Fruit fly (Drosophila melanogaster) whole organism, embryonic: ENCODE data around the gene CG31663.

Experiments used
- CG10274 ChIP-seq: fragments of 200-800 bp; sonication (Bioruptor generic); optimal IDR thresholded peaks from 3 replicates; lab custom pipeline; 2017; ENCODE audit warnings: missing biosample characterization, mild to moderate bottlenecking, missing genetic modification characterization
- CG16863 ChIP-seq: fragments of 200-800 bp; sonication (Bioruptor generic); optimal IDR thresholded peaks from 3 replicates; lab custom pipeline; 2016; ENCODE audit warnings: missing biosample characterization, missing genetic modification characterization
- CG31224 ChIP-seq: fragments of 200-800 bp; sonication (Bioruptor generic); IDR thresholded peaks from 2 replicates; pipeline ENCODE4 v1.3.6; 2022; ENCODE audit warnings: missing biosample characterization, missing genetic modification characterization
- HLH3B ChIP-seq: fragments of 200-800 bp; sonication (Bioruptor generic); IDR thresholded peaks from 2 replicates; pipeline ENCODE4 v1.3.6; 2022; ENCODE audit warnings: missing biosample characterization, missing genetic modification characterization
- az2 ChIP-seq: fragments of 200-800 bp; sonication (Bioruptor generic); optimal IDR thresholded peaks from 3 replicates; lab custom pipeline; 2016; ENCODE audit warnings: missing biosample characterization, missing genetic modification characterization
- gcm2 ChIP-seq: fragments of 200-800 bp; sonication (Bioruptor generic); optimal IDR thresholded peaks from 2 replicates; lab custom pipeline; 2016; ENCODE audit warnings: missing biosample characterization, missing genetic modification characterization
- mirr ChIP-seq: fragments of 200-800 bp; sonication (Bioruptor generic); optimal IDR thresholded peaks from 3 replicates; lab custom pipeline; 2018; ENCODE audit warnings: missing biosample characterization, mild to moderate bottlenecking, missing genetic modification characterization
- ttk ChIP-seq: fragments of 200-800 bp; sonication (Bioruptor generic); IDR thresholded peaks from 2 replicates; pipeline ENCODE4 v2.1.2; 2022; ENCODE audit warnings: missing biosample characterization, missing genetic modification characterization
- zfh1 ChIP-seq: fragments of 200-800 bp; sonication (Bioruptor generic); IDR thresholded peaks from 3 replicates; pipeline ENCODE4 v1.3.6; 2022; ENCODE audit warnings: missing biosample characterization, missing genetic modification characterization

dm6 chr2L:1883114-1883513, 1.8 kb upstream of the CG31663 start, which contains the start of gene CG15358:
- no peak for TF ChIP-seq HLH3B (GFP tag; lab: Robert Waterston, UW)
- no peak for TF ChIP-seq zfh1 (GFP tag; lab: Robert Waterston, UW)
- no peak for TF ChIP-seq gcm2 (GFP tag; lab: Kevin White, UChicago)
- TF ChIP-seq CG16863 (GFP tag; lab: Kevin White, UChicago) = no peak
- TF ChIP-seq mirr (GFP tag; lab: Kevin White, UChicago) = no peak
- TF ChIP-seq CG10274 (GFP tag; lab: Kevin White, UChicago) = no peak
- TF ChIP-seq CG31224 = no peak
- TF ChIP-seq az2 (GFP tag; lab: Kevin White, UChicago) = no peak
- no peak for TF ChIP-seq ttk (GFP tag; lab: Robert Waterston, UW)
